Worm (Caenorhabditis elegans) whole organism, L4/young adult: ENCODE measurements around the gene idpp-8.

ENCODE experiments used
- W03F9.2 ChIP-seq: fragments of 150-350 bp; optimal IDR thresholded peaks from 2 replicates; lab custom pipeline; 2014; ENCODE audit warnings: missing biosample characterization, missing genetic modification characterization
- him-1 ChIP-seq: sonication (generic microtip); optimal IDR thresholded peaks from 2 replicates; lab custom pipeline; 2016; ENCODE audit warnings: missing genotype, missing genetic modification reagents, missing genetic modification characterization, missing compliant biosample characterization

DNA sequence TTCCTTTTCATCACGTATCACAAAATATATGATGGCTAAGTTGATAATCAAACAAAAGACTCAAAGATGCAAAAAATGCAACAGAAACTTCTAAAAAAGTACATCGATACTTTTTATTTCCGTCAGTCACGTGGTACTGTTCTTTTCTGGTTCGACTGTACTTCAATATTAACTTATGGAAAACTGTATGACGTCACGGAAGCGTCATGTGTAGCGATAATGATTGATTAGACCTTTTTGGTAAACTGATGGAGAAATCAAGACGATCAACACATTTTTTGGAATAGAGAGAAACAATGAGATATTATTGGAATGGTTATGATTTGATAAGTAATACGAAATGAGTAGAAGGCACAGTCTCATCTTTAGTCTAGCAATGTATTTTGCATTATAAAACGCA lies 21.1 kb upstream of the idpp-8 start:
- TF ChIP-seq him-1 (tag; lab: Kevin White, UChicago) (no peak), W03F9.2 (tag; lab: Kevin White, UChicago) (no peak)
